Fruit fly (Drosophila melanogaster): ENCODE results near the gene Aduk.

Aduk gene

dm6 chr3R:9330231-9330630 is 4.3 kb downstream of the Aduk start, which contains the start of gene CG12951:
Gene CG12951 (minus strand): TSS chr3R:9330331.
- TF ChIP-seq CG3838 (GFP tag; optimal IDR thresholded peaks at IDR 0.05) (no peak), pb (GFP tag; optimal IDR thresholded peaks at IDR 0.05) (no peak), CkIIα-i1 (GFP tag; IDR thresholded peaks at IDR 0.05) (no peak), croc (GFP tag; conservative IDR thresholded peaks at IDR 0.05) (no peak), sug (tag; optimal IDR thresholded peaks at IDR 0.05) (peak; percentile 52), CG7745 (tag; optimal IDR thresholded peaks at IDR 0.05) (no peak), CG12744 (GFP tag; optimal IDR thresholded peaks at IDR 0.05) (no peak), CG32772 (GFP tag; IDR thresholded peaks at IDR 0.05) (no peak), CG5953 (GFP tag; IDR thresholded peaks at IDR 0.05) (0 out of 2 replicates have a peak, but pooled peaks have one; percentile 10), sens-2 (GFP tag; IDR thresholded peaks at IDR 0.05) (no peak), CG15011 (GFP tag; optimal IDR thresholded peaks at IDR 0.05) (no peak), repo (GFP tag; optimal IDR thresholded peaks at IDR 0.05) (no peak), CG8924 (tag; optimal IDR thresholded peaks at IDR 0.05) (no peak), CG11398 (GFP tag; optimal IDR thresholded peaks at IDR 0.05) (no peak)

dm6 chr3R:9328812-9329211 is 5.7 kb downstream of the Aduk start:
- TF ChIP-seq CG2712 (tag; optimal IDR thresholded peaks at IDR 0.05): no peak
- no peak for TF ChIP-seq Poxn (GFP tag; IDR thresholded peaks at IDR 0.05)
- no peak for TF ChIP-seq CG10565 (GFP tag; optimal IDR thresholded peaks at IDR 0.05)
- no peak for TF ChIP-seq CG7987 (GFP tag; optimal IDR thresholded peaks at IDR 0.05)
- TF ChIP-seq H15 (GFP tag; IDR thresholded peaks at IDR 0.05): no peak
- TF ChIP-seq CG4854 (GFP tag; optimal IDR thresholded peaks at IDR 0.05): no peak
- peak; percentile 17 for TF ChIP-seq yki (optimal IDR thresholded peaks at IDR 0.05)
- TF ChIP-seq CG16813 (GFP tag; IDR thresholded peaks at IDR 0.05; ENCODE audit: partially characterized antibody): no peak
- TF ChIP-seq prd (optimal IDR thresholded peaks at IDR 0.05): no peak
- TF ChIP-seq prd (GFP tag; IDR thresholded peaks at IDR 0.05): peak; percentile 65; the same call in 2 of the 3 replicates
- peak; percentile 11; the same call in 1 of the 2 replicates for TF ChIP-seq CG13287 (GFP tag; IDR thresholded peaks at IDR 0.05; ENCODE audit: partially characterized antibody)
- TF ChIP-seq ATbp (GFP tag; optimal IDR thresholded peaks at IDR 0.05): no peak
- no peak for TF ChIP-seq CG17802 (tag; optimal IDR thresholded peaks at IDR 0.05)
- TF ChIP-seq Hmx (GFP tag; optimal IDR thresholded peaks at IDR 0.05): no peak
- peak; percentile 4 for TF ChIP-seq pita (GFP tag; optimal IDR thresholded peaks at IDR 0.05)
- no peak for TF ChIP-seq TFAM (GFP tag; optimal IDR thresholded peaks at IDR 0.05)
- no peak for TF ChIP-seq CG18262 (tag; optimal IDR thresholded peaks at IDR 0.05)
- no peak for TF ChIP-seq Blimp-1 (GFP tag; optimal IDR thresholded peaks at IDR 0.05)
- no peak for TF ChIP-seq Hand (GFP tag; optimal IDR thresholded peaks at IDR 0.05)
- TF ChIP-seq CG10462 (GFP tag; optimal IDR thresholded peaks at IDR 0.05): no peak
- TF ChIP-seq CG3838 (GFP tag; optimal IDR thresholded peaks at IDR 0.05): no peak
- no peak for TF ChIP-seq pho (GFP tag; optimal IDR thresholded peaks at IDR 0.05)
- no peak for TF ChIP-seq CG10267 (tag; optimal IDR thresholded peaks at IDR 0.05)
- TF ChIP-seq CG8924 (tag; optimal IDR thresholded peaks at IDR 0.05): no peak
- peak; percentile 0 for TF ChIP-seq Sry-δ (GFP tag; optimal IDR thresholded peaks at IDR 0.05)
- peak; percentile 43 for TF ChIP-seq bbx (GFP tag; IDR thresholded peaks at IDR 0.05; ENCODE audit: partially characterized antibody)
- TF ChIP-seq Dip2 (GFP tag; IDR thresholded peaks at IDR 0.05): no peak
- no peak for TF ChIP-seq CG11456 (GFP tag; IDR thresholded peaks at IDR 0.05)
- TF ChIP-seq Lhr (GFP tag; optimal IDR thresholded peaks at IDR 0.05): no peak
- no peak for TF ChIP-seq CG34422 (GFP tag; IDR thresholded peaks at IDR 0.05)
- no peak for TF ChIP-seq Atf6 (GFP tag; IDR thresholded peaks at IDR 0.05)
- TF ChIP-seq CG18599 (GFP tag; optimal IDR thresholded peaks at IDR 0.05): no peak
- no peak for TF ChIP-seq Sox102F (GFP tag; optimal IDR thresholded peaks at IDR 0.05)
- TF ChIP-seq CG8944 (GFP tag; optimal IDR thresholded peaks at IDR 0.05): no peak
- TF ChIP-seq CG12659 (GFP tag; optimal IDR thresholded peaks at IDR 0.05): peak; percentile 1
- no peak for TF ChIP-seq dm (GFP tag; optimal IDR thresholded peaks at IDR 0.05)
- TF ChIP-seq CG7556 (GFP tag; optimal IDR thresholded peaks at IDR 0.05): no peak
- TF ChIP-seq CG17361 (GFP tag; IDR thresholded peaks at IDR 0.05): no peak
- no peak for TF ChIP-seq CG4424 (GFP tag; optimal IDR thresholded peaks at IDR 0.05)

Measured in whole organism, embryonic.